Worm (Caenorhabditis elegans): ENCODE data around the gene Y82E9BL.6.

Gene Y82E9BL.6

DNA sequence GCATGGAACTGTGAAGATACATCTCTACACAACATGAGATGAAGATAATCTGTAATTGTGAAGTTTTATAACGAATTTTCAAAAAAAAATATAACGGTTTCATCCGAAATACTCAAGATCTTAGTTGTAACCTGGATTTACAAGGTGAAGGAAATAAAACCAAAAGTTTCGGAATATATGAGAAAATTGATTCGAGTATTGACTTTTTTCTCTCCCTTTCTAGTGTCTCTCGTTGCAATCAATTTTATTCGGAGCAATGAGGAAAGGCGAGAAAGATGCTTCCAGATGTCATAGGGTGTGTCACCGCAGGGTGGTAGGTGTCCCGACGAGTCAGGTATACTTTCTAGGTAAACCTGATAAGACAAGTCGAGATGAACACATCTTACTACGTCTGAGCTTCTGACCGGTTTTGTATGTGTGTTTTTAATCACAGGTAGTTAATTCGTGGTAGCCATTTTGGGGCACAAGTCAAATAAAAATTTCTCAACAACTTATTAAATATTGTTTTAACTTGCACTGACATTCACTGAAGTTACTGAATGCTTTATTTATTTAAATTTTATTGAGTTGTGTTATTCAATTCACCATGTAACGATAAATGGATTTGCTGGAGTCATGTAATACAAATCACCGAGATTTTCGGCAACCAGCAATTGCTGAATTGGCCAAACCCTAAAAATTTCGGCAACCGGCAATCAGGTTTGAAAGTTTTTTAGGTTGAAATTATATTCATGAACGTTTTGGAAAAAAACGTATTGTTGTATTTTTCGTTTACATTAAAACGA, 42.9 kb upstream of the Y82E9BL.6 start, which contains the start of gene pals-20 (continued):
- no peak for TF ChIP-seq mep-1 (tag; optimal IDR thresholded peaks at IDR 0.05)
- no peak for TF ChIP-seq lsy-2 (tag; optimal IDR thresholded peaks at IDR 0.05)
- no peak for TF ChIP-seq zfp-2 (tag; optimal IDR thresholded peaks at IDR 0.05)
- TF ChIP-seq nhr-102 (tag; optimal IDR thresholded peaks at IDR 0.05) = no peak
- TF ChIP-seq saeg-2 (GFP tag; IDR thresholded peaks at IDR 0.05) = no peak
- no peak for TF ChIP-seq nhr-42 (GFP tag; IDR thresholded peaks at IDR 0.05)
- TF ChIP-seq lim-7 (GFP tag; IDR thresholded peaks at IDR 0.05) = no peak
- TF ChIP-seq php-3 (GFP tag; IDR thresholded peaks at IDR 0.05) = no peak
- no peak for TF ChIP-seq nhr-25 (tag; optimal IDR thresholded peaks at IDR 0.05; ENCODE audit: borderline replicate concordance, insufficient read depth)
- TF ChIP-seq sdz-12 (GFP tag; optimal IDR thresholded peaks at IDR 0.05) = no peak
- TF ChIP-seq ceh-62 (tag; optimal IDR thresholded peaks at IDR 0.05) = no peak
- TF ChIP-seq dve-1 (tag; optimal IDR thresholded peaks at IDR 0.05; ENCODE audit: insufficient read depth) = peak; percentile 70
- no peak for TF ChIP-seq ceh-32 (tag; optimal IDR thresholded peaks at IDR 0.05; ENCODE audit: poor library complexity)
- no peak for TF ChIP-seq ZK337.2 (GFP tag; IDR thresholded peaks at IDR 0.05)
- TF ChIP-seq hlh-11 (tag; optimal IDR thresholded peaks at IDR 0.05) = peak; percentile 55
- no peak for TF ChIP-seq gei-8 (GFP tag; optimal IDR thresholded peaks at IDR 0.05)
- TF ChIP-seq mdl-1 (tag; optimal IDR thresholded peaks at IDR 0.05) = no peak
- TF ChIP-seq dpl-1 (GFP tag; optimal IDR thresholded peaks at IDR 0.05) = no peak
- no peak for TF ChIP-seq lin-38 (GFP tag; IDR thresholded peaks at IDR 0.05)
- no peak for TF ChIP-seq Y105C5A.15 (GFP tag; IDR thresholded peaks at IDR 0.05)
- no peak for TF ChIP-seq ama-1 (optimal IDR thresholded peaks at IDR 0.05)
- TF ChIP-seq dmd-9 (GFP tag; IDR thresholded peaks at IDR 0.05) = no peak
- no peak for TF ChIP-seq madf-5 (GFP tag; IDR thresholded peaks at IDR 0.05)
- TF ChIP-seq hlh-30 (tag; optimal IDR thresholded peaks at IDR 0.05; ENCODE audit: insufficient read depth) = peak; percentile 26
- no peak for TF ChIP-seq daf-12 (tag; optimal IDR thresholded peaks at IDR 0.05)
- no peak for TF ChIP-seq nhr-111 (GFP tag; optimal IDR thresholded peaks at IDR 0.05)
- TF ChIP-seq F37D6.2 (tag; optimal IDR thresholded peaks at IDR 0.05) = no peak
- no peak for TF ChIP-seq spr-3 (GFP tag; optimal IDR thresholded peaks at IDR 0.05)
- no peak for TF ChIP-seq mxl-3 (GFP tag; optimal IDR thresholded peaks at IDR 0.05)
- no peak for TF ChIP-seq fkh-10 (GFP tag; optimal IDR thresholded peaks at IDR 0.05)

DNA sequence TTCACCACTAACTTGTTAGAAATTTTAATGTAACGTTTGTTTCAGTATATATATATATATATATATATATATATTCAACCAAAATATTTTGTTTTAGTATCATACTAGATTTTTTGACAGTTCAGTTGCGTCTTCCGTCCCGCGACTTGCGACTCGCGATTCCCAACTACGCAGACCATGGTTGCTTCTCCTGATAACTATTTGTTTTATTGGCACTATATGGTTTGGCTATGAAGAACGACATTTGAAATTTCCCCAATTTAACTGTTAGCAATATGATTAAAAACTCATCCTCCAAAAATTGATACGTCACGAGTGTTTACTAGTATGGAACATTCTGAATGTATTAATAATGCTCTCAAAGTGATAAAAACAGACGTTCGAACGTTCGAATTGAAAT, 39.1 kb upstream of the Y82E9BL.6 start:
- TF ChIP-seq unc-130 (GFP tag; optimal IDR thresholded peaks at IDR 0.05) (no peak), daf-8 (GFP tag; IDR thresholded peaks at IDR 0.05) (no peak), dmd-6 (GFP tag; IDR thresholded peaks at IDR 0.05) (peak; percentile 53), ces-1 (GFP tag; optimal IDR thresholded peaks at IDR 0.05) (no peak), ZK546.5 (tag; optimal IDR thresholded peaks at IDR 0.05) (no peak), lin-39 (tag; optimal IDR thresholded peaks at IDR 0.05) (no peak), Y75B8A.6 (GFP tag; IDR thresholded peaks at IDR 0.05) (no peak), ZK337.2 (GFP tag; IDR thresholded peaks at IDR 0.05) (no peak), sdz-12 (GFP tag; optimal IDR thresholded peaks at IDR 0.05) (no peak), madf-9 (GFP tag; conservative IDR thresholded peaks at IDR 0.05) (no peak), nhr-76 (tag; optimal IDR thresholded peaks at IDR 0.05) (no peak), lin-29 (GFP tag; IDR thresholded peaks at IDR 0.05) (no peak), dpl-1 (GFP tag; optimal IDR thresholded peaks at IDR 0.05) (no peak), jun-1 (tag; optimal IDR thresholded peaks at IDR 0.05) (no peak), hlh-11 (tag; optimal IDR thresholded peaks at IDR 0.05) (peak; percentile 22), tag-97 (GFP tag; IDR thresholded peaks at IDR 0.05) (no peak), attf-4 (tag; optimal IDR thresholded peaks at IDR 0.05) (no peak), daf-16 (GFP tag; optimal IDR thresholded peaks at IDR 0.05) (no peak), daf-16 (tag; optimal IDR thresholded peaks at IDR 0.05) (peak; percentile 39), dve-1 (tag; optimal IDR thresholded peaks at IDR 0.05; ENCODE audit: insufficient read depth) (no peak), nhr-237 (tag; optimal IDR thresholded peaks at IDR 0.05) (no peak), mep-1 (tag; optimal IDR thresholded peaks at IDR 0.05) (no peak), Y5F2A.4 (GFP tag; optimal IDR thresholded peaks at IDR 0.05) (no peak), zfp-2 (tag; optimal IDR thresholded peaks at IDR 0.05) (no peak), pqm-1 (tag; optimal IDR thresholded peaks at IDR 0.05) (peak; percentile 54), Y48G9A.11 (GFP tag; IDR thresholded peaks at IDR 0.05) (no peak), T20F7.1 (GFP tag; optimal IDR thresholded peaks at IDR 0.05) (no peak)

Data from whole organism, L4 larva.